Worm (Caenorhabditis elegans): Measurements from ENCODE around the gene nsun-5.
"Not testable (repeated sequence)": the region's sequence is repeated elsewhere in the genome, so short reads cannot be mapped to it uniquely, and the experiment has no call there.

DNA sequence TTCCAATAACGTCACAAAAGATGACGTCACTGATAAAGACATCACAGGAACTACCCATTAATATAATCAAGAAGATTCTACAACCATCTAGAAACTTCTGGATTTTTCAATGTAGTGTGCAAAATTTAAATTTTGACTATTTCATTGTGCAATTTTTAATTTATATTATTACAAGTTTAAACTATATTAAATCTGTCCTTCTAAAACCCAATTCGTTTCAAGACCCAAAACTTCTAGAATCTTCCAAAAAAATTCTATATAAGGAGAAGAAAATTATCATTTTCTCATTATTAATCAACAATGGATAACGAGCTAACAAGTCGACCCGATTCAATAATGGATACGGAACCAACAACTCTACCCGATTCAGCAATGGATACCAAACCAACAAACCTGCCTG is 23.2 kb downstream of the nsun-5 start, which contains the start of gene Y53F4B.7:
- not testable (repeated sequence) for TF ChIP-seq nhr-11 (tag; optimal IDR thresholded peaks at IDR 0.05); snpc-4 (tag; optimal IDR thresholded peaks at IDR 0.05); zag-1 (tag; optimal IDR thresholded peaks at IDR 0.05); unc-62 (GFP tag; optimal IDR thresholded peaks at IDR 0.05); lin-39 (tag; optimal IDR thresholded peaks at IDR 0.05); blmp-1 (tag; optimal IDR thresholded peaks at IDR 0.05; ENCODE audit: insufficient read depth); Y55F3AM.14 (GFP tag; optimal IDR thresholded peaks at IDR 0.05); nhr-129 (tag; optimal IDR thresholded peaks at IDR 0.05)

All from whole organism, L2 larva.